Worm (Caenorhabditis elegans): ENCODE data around the gene F49F1.5.
"Not testable (repeated sequence)": the region's sequence is repeated elsewhere in the genome, so short reads cannot be mapped to it uniquely, and the experiment has no call there.

- TF ChIP-seq unc-3 (GFP tag; conservative IDR thresholded peaks at IDR 0.05); unc-3 (tag; optimal IDR thresholded peaks at IDR 0.05); unc-42 (tag; optimal IDR thresholded peaks at IDR 0.05); dve-1 (tag; optimal IDR thresholded peaks at IDR 0.05); pros-1 (tag; optimal IDR thresholded peaks at IDR 0.05); eyg-1 (tag; optimal IDR thresholded peaks at IDR 0.05); K02D7.2 (tag; optimal IDR thresholded peaks at IDR 0.05); tbx-7 (tag; optimal IDR thresholded peaks at IDR 0.05): not testable (repeated sequence)
Observed at ce11 chrIV:4125657-4126056, 5.4 kb upstream of the F49F1.5 start, which contains the start of gene F49F1.7.
